Worm (Caenorhabditis elegans) whole organism, L4 larva: ENCODE results near the gene F38B7.17.

Experiments
- D1046.2 ChIP-seq: fragments of 200-800 bp; sonication (Bioruptor generic); IDR thresholded peaks from 2 replicates; pipeline ENCODE4 v1.3.6; 2022; ENCODE audit warnings: missing genetic modification characterization, missing compliant biosample characterization
- F10B5.3 ChIP-seq: sonication (generic microtip); optimal IDR thresholded peaks from 2 replicates; lab custom pipeline; 2016; ENCODE audit warnings: mild to moderate bottlenecking, missing genetic modification characterization, missing compliant biosample characterization
- F26F4.8 ChIP-seq: fragments of 200-800 bp; sonication (Bioruptor generic); conservative IDR thresholded peaks from 2 replicates; pipeline ENCODE4 v1.3.6; 2022; ENCODE audit warnings: missing genetic modification characterization, missing compliant biosample characterization
- F44E2.7 ChIP-seq: fragments of 200-800 bp; sonication (Bioruptor generic); IDR thresholded peaks from 2 replicates; pipeline ENCODE4 v2.1.2; 2022; ENCODE audit warnings: missing genetic modification characterization, missing compliant biosample characterization
- F49E8.2 ChIP-seq: sonication (generic microtip); optimal IDR thresholded peaks from 2 replicates; lab custom pipeline; 2016; ENCODE audit warnings: missing compliant biosample characterization, mild to moderate bottlenecking, missing genetic modification characterization, borderline replicate concordance
- R02D3.7 ChIP-seq: fragments of 150-350 bp; sonication (generic microtip); optimal IDR thresholded peaks from 3 replicates; lab custom pipeline; 2014; ENCODE audit warnings: missing biosample characterization, missing genetic modification characterization
- T26A8.4 ChIP-seq: fragments of 200-800 bp; sonication (Bioruptor generic); IDR thresholded peaks from 2 replicates; pipeline ENCODE4 v1.3.6; 2022; ENCODE audit warnings: missing genetic modification characterization, missing compliant biosample characterization
- Y48G9A.11 ChIP-seq: fragments of 200-800 bp; sonication (Bioruptor generic); IDR thresholded peaks from 2 replicates; pipeline ENCODE4 v1.3.6; 2022; ENCODE audit warnings: missing genetic modification reagents, missing genetic modification characterization, missing compliant biosample characterization
- Y75B8A.6 ChIP-seq: fragments of 200-800 bp; sonication (Bioruptor generic); IDR thresholded peaks from 2 replicates; pipeline ENCODE4 v1.3.6; 2022; ENCODE audit warnings: missing genetic modification reagents, missing genetic modification characterization, missing compliant biosample characterization
- ZK546.5 ChIP-seq, 2 experiments: sonication (generic microtip); optimal IDR thresholded peaks; 2 replicates each; lab custom pipeline; 2017; ENCODE audit warnings: missing biosample characterization in 2 of 2, missing genetic modification characterization in 2 of 2
- aly-2 ChIP-seq: sonication (generic microtip); optimal IDR thresholded peaks from 2 replicates; lab custom pipeline; 2018; ENCODE audit warnings: missing biosample characterization, missing genetic modification characterization
- ama-1 ChIP-seq: fragments of 150-350 bp; optimal IDR thresholded peaks from 2 replicates; lab custom pipeline; 2014; ENCODE audit warnings: inconsistent platforms, mixed read lengths
- ceh-32 ChIP-seq: sonication (generic microtip); optimal IDR thresholded peaks from 2 replicates; lab custom pipeline; 2016; ENCODE audit warnings: mild to moderate bottlenecking, missing genetic modification characterization, missing compliant biosample characterization; ENCODE audit not compliant: poor library complexity
- ceh-44 ChIP-seq: fragments of 200-800 bp; sonication (Bioruptor generic); IDR thresholded peaks from 2 replicates; pipeline ENCODE4 v1.3.6; 2022; ENCODE audit warnings: missing genetic modification reagents, missing genetic modification characterization, missing compliant biosample characterization
- ces-1 ChIP-seq: fragments of 150-350 bp; sonication (generic microtip); optimal IDR thresholded peaks from 4 replicates; lab custom pipeline; 2014; ENCODE audit warnings: missing biosample characterization, missing genetic modification reagents, missing genetic modification characterization
- cey-2 ChIP-seq: sonication (generic microtip); optimal IDR thresholded peaks from 3 replicates; lab custom pipeline; 2017; ENCODE audit warnings: missing genetic modification characterization, mild to moderate bottlenecking, missing compliant biosample characterization, antibody characterized with exemption, borderline replicate concordance; ENCODE audit not compliant: insufficient read depth
- ctbp-1 ChIP-seq: fragments of 200-800 bp; sonication (Bioruptor generic); IDR thresholded peaks from 2 replicates; pipeline ENCODE4 v1.3.6; 2022; ENCODE audit warnings: missing genetic modification reagents, missing genetic modification characterization, missing compliant biosample characterization
- daf-12 ChIP-seq: fragments of 150-350 bp; optimal IDR thresholded peaks from 2 replicates; lab custom pipeline; 2014; ENCODE audit warnings: missing biosample characterization, missing genetic modification reagents, missing genetic modification characterization
- daf-19 ChIP-seq: fragments of 200-800 bp; sonication (Bioruptor generic); conservative IDR thresholded peaks from 2 replicates; pipeline ENCODE4 v1.3.6; 2022; ENCODE audit warnings: missing genetic modification characterization, missing compliant biosample characterization
- dmd-6 ChIP-seq: fragments of 200-800 bp; sonication (Bioruptor generic); IDR thresholded peaks from 2 replicates; pipeline ENCODE4 v1.3.6; 2022; ENCODE audit warnings: missing genetic modification reagents, missing genetic modification characterization, missing compliant biosample characterization
- dve-1 ChIP-seq: sonication (generic microtip); optimal IDR thresholded peaks from 2 replicates; lab custom pipeline; 2017; ENCODE audit warnings: antibody characterized with exemption, mild to moderate bottlenecking, missing genetic modification characterization, missing compliant biosample characterization; ENCODE audit not compliant: insufficient read depth
- egl-27 ChIP-seq: sonication (generic microtip); optimal IDR thresholded peaks from 3 replicates; lab custom pipeline; 2017; ENCODE audit warnings: missing biosample characterization, missing genetic modification reagents, missing genetic modification characterization
- egl-43 ChIP-seq: fragments of 200-800 bp; sonication (Bioruptor generic); IDR thresholded peaks from 2 replicates; pipeline ENCODE4 v1.3.6; 2022; ENCODE audit warnings: missing genetic modification reagents, missing genetic modification characterization, missing compliant biosample characterization
- fkh-10 ChIP-seq: fragments of 150-350 bp; optimal IDR thresholded peaks from 2 replicates; lab custom pipeline; 2014; ENCODE audit warnings: missing biosample characterization, missing genetic modification reagents, missing genetic modification characterization
- fos-1 ChIP-seq: fragments of 150-350 bp; optimal IDR thresholded peaks from 2 replicates; lab custom pipeline; 2014; ENCODE audit warnings: missing biosample characterization, missing genetic modification characterization
- hif-1 ChIP-seq, 2 experiments: sonication (generic microtip); optimal IDR thresholded peaks; 2 replicates each; lab custom pipeline; 2016 to 2017; ENCODE audit warnings: missing compliant biosample characterization in 2 of 2, missing genetic modification characterization in 2 of 2, missing genetic modification reagents in 2 of 2, missing genotype in 2 of 2, mild to moderate bottlenecking in 1 of 2
- lin-13 ChIP-seq: fragments of 150-350 bp; optimal IDR thresholded peaks from 2 replicates; lab custom pipeline; 2014; ENCODE audit warnings: missing biosample characterization, missing genetic modification reagents, missing genetic modification characterization
- lin-29 ChIP-seq: fragments of 200-800 bp; sonication (Bioruptor generic); IDR thresholded peaks from 2 replicates; pipeline ENCODE4 v1.3.6; 2022; ENCODE audit warnings: missing genetic modification reagents, missing genetic modification characterization, missing compliant biosample characterization
- lin-39 ChIP-seq: fragments of 150-350 bp; optimal IDR thresholded peaks from 2 replicates; lab custom pipeline; 2014; ENCODE audit warnings: missing biosample characterization, missing genetic modification reagents, missing genetic modification characterization
- lir-3 ChIP-seq: sonication (generic microtip); optimal IDR thresholded peaks from 2 replicates; lab custom pipeline; 2016; ENCODE audit warnings: mild to moderate bottlenecking, missing genetic modification characterization, missing compliant biosample characterization
- lsy-2 ChIP-seq, 2 experiments: fragments of 150-350 bp in 1 of 2; sonication (generic microtip) in 1 of 2; optimal IDR thresholded peaks; 2 replicates each; lab custom pipeline; 2014 to 2017; ENCODE audit warnings: missing biosample characterization in 2 of 2, missing genetic modification characterization in 2 of 2
- mdl-1 ChIP-seq, 2 experiments: fragments of 150-350 bp in 1 of 2; sonication (generic microtip) in 1 of 2; optimal IDR thresholded peaks; 2 replicates each; lab custom pipeline; 2014 to 2017; ENCODE audit warnings: missing biosample characterization in 2 of 2, missing genetic modification characterization in 2 of 2
- mdt-29 ChIP-seq: fragments of 200-800 bp; sonication (Bioruptor generic); IDR thresholded peaks from 2 replicates; pipeline ENCODE4 v1.3.6; 2022; ENCODE audit warnings: missing genetic modification reagents, missing genetic modification characterization, missing compliant biosample characterization
- mep-1 ChIP-seq: fragments of 150-350 bp; sonication (generic microtip); optimal IDR thresholded peaks from 3 replicates; lab custom pipeline; 2014; ENCODE audit warnings: missing biosample characterization, missing genetic modification characterization
- nhr-10 ChIP-seq: fragments of 150-350 bp; optimal IDR thresholded peaks from 2 replicates; lab custom pipeline; 2014; ENCODE audit warnings: missing biosample characterization, missing genetic modification characterization
- nhr-28 ChIP-seq: fragments of 150-350 bp; optimal IDR thresholded peaks from 2 replicates; lab custom pipeline; 2014; ENCODE audit warnings: missing biosample characterization, missing genetic modification characterization
- nhr-42 ChIP-seq: fragments of 200-800 bp; sonication (Bioruptor generic); IDR thresholded peaks from 2 replicates; pipeline ENCODE4 v1.3.6; 2022; ENCODE audit warnings: missing genetic modification characterization, missing compliant biosample characterization
- pha-4 ChIP-seq, 2 experiments: fragments of 150-350 bp in 1 of 2; fragments of 200-800 bp in 1 of 2; sonication (Bioruptor generic) in 1 of 2; IDR thresholded peaks in 1 of 2; optimal IDR thresholded peaks in 1 of 2; 2 replicates each; pipeline versions ENCODE4 v1.3.6 to Lab custom; 2014 to 2022; ENCODE audit warnings: missing genetic modification characterization in 2 of 2, missing genetic modification reagents in 2 of 2, missing biosample characterization in 1 of 2, missing compliant biosample characterization in 1 of 2
- php-3 ChIP-seq: fragments of 200-800 bp; sonication (Bioruptor generic); IDR thresholded peaks from 2 replicates; pipeline ENCODE4 v1.3.6; 2022; ENCODE audit warnings: missing genetic modification reagents, missing genetic modification characterization, missing compliant biosample characterization
- sdz-12 ChIP-seq: fragments of 200-800 bp; sonication (Bioruptor generic); optimal IDR thresholded peaks from 2 replicates; lab custom pipeline; 2018; ENCODE audit warnings: mild to moderate bottlenecking, missing genetic modification characterization, missing compliant biosample characterization
- snpc-1.2 ChIP-seq: fragments of 200-800 bp; sonication (Bioruptor generic); IDR thresholded peaks from 2 replicates; pipeline ENCODE4 v1.3.6; 2022; ENCODE audit warnings: missing genetic modification reagents, missing genetic modification characterization, missing compliant biosample characterization
- spr-1 ChIP-seq: sonication (generic microtip); optimal IDR thresholded peaks from 2 replicates; lab custom pipeline; 2016; ENCODE audit warnings: mild to moderate bottlenecking, missing genetic modification characterization, missing compliant biosample characterization
- tag-97 ChIP-seq: fragments of 200-800 bp; sonication (Bioruptor generic); IDR thresholded peaks from 2 replicates; pipeline ENCODE4 v1.3.6; 2022; ENCODE audit warnings: missing genetic modification characterization, missing compliant biosample characterization
- tra-1 ChIP-seq: fragments of 200-800 bp; sonication (Bioruptor generic); IDR thresholded peaks from 2 replicates; pipeline ENCODE4 v1.3.6; 2022; ENCODE audit warnings: missing genetic modification reagents, missing genetic modification characterization, missing compliant biosample characterization
- unc-130 ChIP-seq: sonication (generic microtip); optimal IDR thresholded peaks from 2 replicates; lab custom pipeline; 2016; ENCODE audit warnings: missing genetic modification reagents, missing genetic modification characterization, missing compliant biosample characterization
- unc-62 ChIP-seq, 3 experiments: fragments of 150-350 bp in 1 of 3; sonication (generic microtip); optimal IDR thresholded peaks in 2 of 3; peaks in 1 of 3; 1 replicate in 1 of 3; 2 replicates in 2 of 3; lab custom pipeline; 2014 to 2017; ENCODE audit warnings: missing biosample characterization in 3 of 3, missing genetic modification characterization in 3 of 3, missing genetic modification reagents in 3 of 3, missing genotype in 1 of 3
- vab-7 ChIP-seq: fragments of 200-800 bp; sonication (Bioruptor generic); IDR thresholded peaks from 2 replicates; pipeline ENCODE4 v1.3.6; 2022; ENCODE audit warnings: missing genetic modification reagents, missing genetic modification characterization, missing compliant biosample characterization
- ztf-11 ChIP-seq: fragments of 150-350 bp; optimal IDR thresholded peaks from 2 replicates; lab custom pipeline; 2014; ENCODE audit warnings: missing biosample characterization, missing genetic modification characterization

The F38B7.17 gene

DNA sequence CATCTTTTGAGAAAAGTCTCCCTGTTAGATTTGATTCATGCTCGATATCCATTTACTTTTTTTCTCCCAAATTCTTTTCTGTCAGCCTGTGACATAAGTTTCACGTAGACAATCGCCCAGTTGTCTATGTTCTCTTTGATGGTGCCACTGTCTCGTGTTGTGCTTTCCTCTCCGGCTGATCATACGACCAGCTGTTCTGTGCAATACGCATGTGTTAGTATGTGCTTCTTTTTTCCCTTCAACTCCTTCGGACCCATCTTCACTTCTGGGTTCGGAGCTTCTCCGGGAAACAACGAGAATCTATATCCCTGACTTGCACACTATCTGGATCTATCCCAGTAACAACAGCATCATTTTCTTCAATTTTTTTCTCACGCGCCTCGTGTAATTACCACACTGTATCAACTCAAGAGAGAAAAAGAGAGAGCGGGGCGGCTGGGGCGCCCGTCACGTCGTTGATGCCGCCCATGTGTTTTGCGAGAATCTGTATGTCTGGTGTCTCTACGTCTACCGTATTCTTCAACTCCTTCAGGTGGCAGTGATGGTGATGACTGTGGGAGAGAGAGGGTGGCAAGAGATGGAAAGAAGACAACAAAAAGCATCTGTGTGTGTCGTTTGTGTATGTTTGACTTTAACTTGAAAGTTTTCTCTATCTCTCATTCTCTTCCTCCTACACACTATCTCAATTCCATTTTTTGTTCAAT is 16.8 kb downstream of the F38B7.17 start (continued):
- no peak for TF ChIP-seq daf-19 (GFP tag; lab: Robert Waterston, UW)
- TF ChIP-seq ceh-32 (tag; lab: Kevin White, UChicago), result no peak
- peak in 1 of 2 experiments; percentile 71 for TF ChIP-seq hif-1 (tag; optimal IDR thresholded peaks at IDR 0.05; lab: Kevin White, UChicago)
- TF ChIP-seq F44E2.7 (GFP tag; lab: Robert Waterston, UW), result no peak
- peak; percentile 63 to 77 for TF ChIP-seq lsy-2 (tag; optimal IDR thresholded peaks at IDR 0.05; lab: Kevin White, UChicago)
- TF ChIP-seq daf-12 (tag; lab: Kevin White, UChicago), result no peak
- no peak for TF ChIP-seq unc-130 (GFP tag; lab: Kevin White, UChicago)
- TF ChIP-seq tra-1 (GFP tag; lab: Robert Waterston, UW), result peak; percentile 81
- TF ChIP-seq T26A8.4, result 0 out of 2 replicates have a peak, but pooled peaks have one; percentile 40
- TF ChIP-seq vab-7 (GFP tag; lab: Robert Waterston, UW), result no peak
- TF ChIP-seq cey-2 (tag; lab: Kevin White, UChicago), result peak; percentile 4
- TF ChIP-seq D1046.2, result no peak
- no peak for TF ChIP-seq aly-2
- no peak for TF ChIP-seq F26F4.8 (GFP tag; lab: Robert Waterston, UW)
- TF ChIP-seq unc-62 (GFP tag; optimal IDR thresholded peaks at IDR 0.05 in 1 of 2; lab: Kevin White, UChicago), result peak in 1 of 2 experiments; percentile 98
- no peak for TF ChIP-seq unc-62 (tag; optimal IDR thresholded peaks at IDR 0.05; lab: Kevin White, UChicago)
- TF ChIP-seq Y48G9A.11 (GFP tag; lab: Robert Waterston, UW), result no peak
- TF ChIP-seq ama-1 (lab: Kevin White, UChicago), result no peak
- TF ChIP-seq nhr-42 (GFP tag; lab: Robert Waterston, UW), result no peak
- TF ChIP-seq snpc-1.2, result no peak
- no peak for TF ChIP-seq ceh-44 (GFP tag; lab: Robert Waterston, UW)
- peak; percentile 92 for TF ChIP-seq dmd-6
- TF ChIP-seq F49E8.2, result no peak
- no peak for TF ChIP-seq F10B5.3 (tag; lab: Kevin White, UChicago)
- no peak for TF ChIP-seq ztf-11 (tag; lab: Kevin White, UChicago)
- TF ChIP-seq lin-39 (tag; lab: Kevin White, UChicago), result no peak
- 0 out of 2 replicates have a peak, but pooled peaks have one; percentile 29 for TF ChIP-seq lin-29 (GFP tag; lab: Robert Waterston, UW)
- TF ChIP-seq ZK546.5 (tag; optimal IDR thresholded peaks at IDR 0.05; lab: Kevin White, UChicago), result no peak
- TF ChIP-seq mdt-29 (GFP tag; lab: Robert Waterston, UW), result 0 out of 2 replicates have a peak, but pooled peaks have one; percentile 31
- peak; percentile 42 for TF ChIP-seq spr-1 (tag; lab: Kevin White, UChicago)
- TF ChIP-seq pha-4 (GFP tag; IDR thresholded peaks at IDR 0.05; lab: Robert Waterston, UW), result peak; percentile 59; the same call in 1 of the 2 replicates
- peak; percentile 46 for TF ChIP-seq pha-4 (tag; optimal IDR thresholded peaks at IDR 0.05; lab: Kevin White, UChicago)
- no peak for TF ChIP-seq Y75B8A.6 (GFP tag; lab: Robert Waterston, UW)
- no peak for TF ChIP-seq R02D3.7
- TF ChIP-seq ctbp-1 (GFP tag; lab: Robert Waterston, UW), result peak; percentile 43; the same call in 1 of the 2 replicates
- peak; percentile 62 for TF ChIP-seq nhr-10 (tag; lab: Kevin White, UChicago)
- TF ChIP-seq sdz-12 (GFP tag; lab: Kevin White, UChicago), result no peak
- TF ChIP-seq lir-3 (tag; lab: Kevin White, UChicago), result no peak
- TF ChIP-seq fos-1 (tag; lab: Kevin White, UChicago), result no peak
- TF ChIP-seq mep-1 (tag; lab: Kevin White, UChicago), result peak; percentile 81
- no peak for TF ChIP-seq egl-27 (tag; lab: Kevin White, UChicago)
- TF ChIP-seq nhr-28 (tag; lab: Kevin White, UChicago), result peak; percentile 94
- TF ChIP-seq fkh-10 (GFP tag; lab: Kevin White, UChicago), result no peak
- no peak for TF ChIP-seq tag-97 (GFP tag; lab: Robert Waterston, UW)
- TF ChIP-seq mdl-1 (tag; optimal IDR thresholded peaks at IDR 0.05; lab: Kevin White, UChicago), result peak; percentile 78 to 96
- TF ChIP-seq egl-43, result no peak
- TF ChIP-seq dve-1, result peak; percentile 92
- TF ChIP-seq ces-1, result no peak
- TF ChIP-seq lin-13, result peak; percentile 30
- TF ChIP-seq php-3 (GFP tag; lab: Robert Waterston, UW), result 0 out of 2 replicates have a peak, but pooled peaks have one; percentile 45
